Worm (Caenorhabditis elegans) whole organism, early embryonic: ENCODE measurements around the gene D1046.18.

Experiments used
- B0310.2 ChIP-seq: sonication (generic microtip); optimal IDR thresholded peaks from 2 replicates; lab custom pipeline; 2016; ENCODE audit warnings: mild to moderate bottlenecking, missing genetic modification characterization, missing compliant biosample characterization
- F13C5.2 ChIP-seq: sonication (generic microtip); optimal IDR thresholded peaks from 2 replicates; lab custom pipeline; 2017; ENCODE audit warnings: mild to moderate bottlenecking, missing genetic modification characterization, inconsistent platforms, missing compliant biosample characterization
- aly-1 ChIP-seq: sonication (generic microtip); optimal IDR thresholded peaks from 2 replicates; lab custom pipeline; 2016; ENCODE audit warnings: missing genetic modification characterization, missing compliant biosample characterization
- ama-1 ChIP-seq: fragments of 150-350 bp; optimal IDR thresholded peaks from 2 replicates; lab custom pipeline; 2014
- ceh-13 ChIP-seq: fragments of 200-800 bp; sonication (Bioruptor generic); optimal IDR thresholded peaks from 2 replicates; lab custom pipeline; 2018; ENCODE audit warnings: mild to moderate bottlenecking, missing genetic modification characterization, missing compliant biosample characterization
- ceh-36 ChIP-seq: sonication (generic microtip); optimal IDR thresholded peaks from 2 replicates; lab custom pipeline; 2016; ENCODE audit warnings: missing genetic modification characterization, inconsistent platforms, missing compliant biosample characterization
- ets-7 ChIP-seq: sonication (generic microtip); optimal IDR thresholded peaks from 2 replicates; lab custom pipeline; 2016; ENCODE audit warnings: missing genotype, missing genetic modification characterization, missing compliant biosample characterization
- flt-1 ChIP-seq: fragments of 200-800 bp; sonication (Bioruptor generic); IDR thresholded peaks from 2 replicates; pipeline ENCODE4 v1.3.6; 2022; ENCODE audit warnings: missing genetic modification characterization, missing compliant biosample characterization
- hmbx-1 ChIP-seq: sonication (generic microtip); optimal IDR thresholded peaks from 2 replicates; lab custom pipeline; 2016; ENCODE audit warnings: mild to moderate bottlenecking, missing genetic modification characterization, missing compliant biosample characterization
- hmg-4 ChIP-seq: fragments of 200-800 bp; sonication (Bioruptor generic); optimal IDR thresholded peaks from 2 replicates; lab custom pipeline; 2018; ENCODE audit warnings: mild to moderate bottlenecking, missing genetic modification characterization, missing compliant biosample characterization
- hnd-1 ChIP-seq: sonication (generic microtip); optimal IDR thresholded peaks from 2 replicates; lab custom pipeline; 2016; ENCODE audit warnings: missing genetic modification characterization, missing compliant biosample characterization
- pes-1 ChIP-seq: fragments of 200-800 bp; sonication (Bioruptor generic); IDR thresholded peaks from 2 replicates; pipeline ENCODE4 v1.3.6; 2022; ENCODE audit warnings: missing genetic modification reagents, missing genetic modification characterization, missing compliant biosample characterization
- scrt-1 ChIP-seq: fragments of 200-800 bp; sonication (Bioruptor generic); IDR thresholded peaks from 2 replicates; pipeline ENCODE4 v1.3.6; 2022; ENCODE audit warnings: missing genetic modification characterization, missing compliant biosample characterization
- sea-1 ChIP-seq: fragments of 200-800 bp; sonication (Bioruptor generic); conservative IDR thresholded peaks from 2 replicates; pipeline ENCODE4 v1.3.6; 2022; ENCODE audit warnings: missing genetic modification characterization, missing compliant biosample characterization
- tbx-11 ChIP-seq: fragments of 200-800 bp; sonication (Bioruptor generic); IDR thresholded peaks from 2 replicates; pipeline ENCODE4 v1.3.6; 2022; ENCODE audit warnings: missing genetic modification characterization, missing compliant biosample characterization
- tbx-37 ChIP-seq: fragments of 200-800 bp; sonication (Bioruptor generic); conservative IDR thresholded peaks from 2 replicates; pipeline ENCODE4 v1.3.6; 2022; ENCODE audit warnings: missing genetic modification reagents, missing genetic modification characterization, missing compliant biosample characterization
- tra-4 ChIP-seq: sonication (generic microtip); optimal IDR thresholded peaks from 2 replicates; lab custom pipeline; 2017; ENCODE audit warnings: missing genetic modification characterization, missing compliant biosample characterization

The D1046.18 gene

DNA sequence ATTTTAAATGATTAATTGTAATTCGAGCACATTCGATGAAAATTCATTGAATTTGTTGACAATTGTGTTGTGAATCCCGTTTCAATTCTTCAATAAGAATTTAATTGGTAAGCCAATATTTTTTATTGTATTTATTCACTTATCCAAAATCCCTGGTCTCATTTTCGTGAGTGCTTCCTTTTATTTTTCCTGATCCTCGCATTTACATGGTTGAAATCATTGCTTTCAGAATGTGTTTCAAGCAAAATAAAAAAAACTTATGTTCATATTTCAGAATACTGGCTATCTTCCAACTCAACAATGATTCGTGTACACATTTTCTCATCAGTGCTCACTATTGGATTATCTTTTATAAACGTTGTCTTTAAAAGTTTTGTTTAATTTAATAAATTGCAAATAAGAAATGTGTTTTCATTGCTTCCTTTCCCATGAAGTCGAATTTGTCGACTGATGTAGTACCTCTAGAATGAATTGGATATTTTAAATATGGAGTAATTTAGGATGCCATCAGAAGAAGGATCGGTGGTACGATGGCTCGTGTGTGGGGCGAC, at the start of gene D1046.18, which contains the start of gene slc-25A26:
TSS of gene D1046.18 (plus strand) at position 301 of the 551 bp plus-strand sequence.
TSS of gene slc-25A26 (plus strand) at position 501 of the 551 bp plus-strand sequence.
- TF ChIP-seq hmbx-1: no peak
- TF ChIP-seq flt-1 (GFP tag; lab: Robert Waterston, UW): no peak
- no peak for TF ChIP-seq ceh-36
- TF ChIP-seq ama-1 (lab: Kevin White, UChicago): no peak
- no peak for TF ChIP-seq B0310.2 (tag; lab: Kevin White, UChicago)
- no peak for TF ChIP-seq aly-1
- TF ChIP-seq F13C5.2: no peak
- no peak for TF ChIP-seq ets-7 (tag; lab: Kevin White, UChicago)
- no peak for TF ChIP-seq hnd-1 (tag; lab: Kevin White, UChicago)
- no peak for TF ChIP-seq hmg-4
- no peak for TF ChIP-seq tbx-11
- TF ChIP-seq scrt-1 (GFP tag; lab: Robert Waterston, UW): no peak
- no peak for TF ChIP-seq pes-1
- TF ChIP-seq sea-1 (GFP tag; lab: Robert Waterston, UW): no peak
- no peak for TF ChIP-seq ceh-13
- TF ChIP-seq tbx-37: no peak
- TF ChIP-seq tra-4: no peak

DNA sequence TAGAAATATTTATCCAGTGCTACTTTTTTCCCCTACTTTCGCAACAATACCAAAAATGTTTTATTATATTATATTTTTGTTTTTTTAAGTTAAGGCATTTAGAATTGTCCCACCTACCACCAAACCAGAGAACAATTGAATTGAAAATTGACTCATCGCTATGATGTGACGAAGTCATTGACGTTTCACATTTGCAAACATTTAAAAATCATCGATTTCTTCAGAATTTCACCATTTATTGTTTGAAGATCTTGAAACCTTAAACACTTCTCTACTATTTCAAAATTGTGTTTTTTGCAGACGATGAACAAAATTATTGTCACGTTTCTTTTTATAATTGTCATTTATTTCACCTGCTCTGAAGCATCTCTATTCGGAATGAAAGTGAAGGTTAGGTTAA, 48.9 kb upstream of the D1046.18 start, which contains the start of gene C09G9.8:
TSS of gene C09G9.8 (plus strand) at position 301 of the 400 bp plus-strand sequence.
- TF ChIP-seq ceh-36: no peak
- TF ChIP-seq hmg-4: no peak
- TF ChIP-seq ceh-13: no peak
- no peak for TF ChIP-seq flt-1 (GFP tag; lab: Robert Waterston, UW)
- no peak for TF ChIP-seq aly-1
- TF ChIP-seq F13C5.2: no peak
- TF ChIP-seq hmbx-1: no peak
- no peak for TF ChIP-seq hnd-1 (tag; lab: Kevin White, UChicago)
- TF ChIP-seq tbx-37: no peak
- no peak for TF ChIP-seq tbx-11
- no peak for TF ChIP-seq sea-1 (GFP tag; lab: Robert Waterston, UW)
- TF ChIP-seq ama-1 (lab: Kevin White, UChicago): no peak
- TF ChIP-seq tra-4: no peak

DNA sequence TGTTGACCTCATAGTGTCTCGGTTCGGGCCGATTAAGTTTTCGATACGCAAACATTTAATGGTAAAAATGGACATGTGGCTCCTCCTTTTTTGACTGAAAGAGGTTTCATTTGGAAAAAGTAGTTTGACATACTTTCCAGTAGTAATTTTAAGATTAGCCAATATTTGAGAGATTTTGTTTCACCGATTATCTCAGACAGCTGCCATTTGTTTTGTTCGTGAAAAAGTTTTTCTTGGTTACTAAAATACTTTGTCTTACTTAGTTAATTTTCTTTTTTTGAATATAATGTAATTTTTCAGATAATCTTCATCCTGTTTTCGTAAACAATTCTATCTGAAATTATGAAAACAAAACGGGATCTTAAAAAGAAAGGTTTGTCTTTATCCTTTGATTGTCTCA, 43.8 kb upstream of the D1046.18 start, which contains the start of gene C09G9.5:
TSS of gene C09G9.5 (plus strand) at position 301 of the 400 bp plus-strand sequence.
- no peak for TF ChIP-seq B0310.2 (tag; lab: Kevin White, UChicago)
- TF ChIP-seq ceh-36: no peak
- TF ChIP-seq hmg-4: no peak
- TF ChIP-seq ama-1 (lab: Kevin White, UChicago): no peak
- TF ChIP-seq hnd-1 (tag; lab: Kevin White, UChicago): no peak
- no peak for TF ChIP-seq tra-4

DNA sequence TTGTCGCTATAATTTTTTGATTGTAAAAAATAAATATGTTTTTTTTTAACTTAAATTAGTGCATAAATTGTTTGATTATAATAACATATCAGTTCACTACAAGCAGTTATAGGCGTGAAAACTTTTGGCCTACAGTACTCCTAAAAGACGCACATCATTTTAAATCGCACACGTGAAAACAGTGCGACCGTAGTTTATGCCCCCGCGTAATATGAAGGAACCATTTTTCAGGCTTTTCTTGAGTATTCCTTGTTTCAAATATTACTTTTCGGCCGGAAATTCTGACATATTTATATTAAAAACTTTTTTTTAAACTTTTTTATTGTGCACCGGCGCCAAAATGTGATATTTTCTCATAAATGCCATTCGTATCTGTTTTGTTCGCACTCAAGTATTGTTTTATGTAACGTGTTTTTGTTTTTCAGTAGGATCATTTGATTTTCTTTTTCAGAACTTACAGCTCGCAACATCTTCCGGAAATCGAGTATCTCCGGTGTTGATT, 41.5 kb upstream of the D1046.18 start, which contains the start of gene oma-1:
TSS of gene oma-1 (plus strand) at position 452 of the 502 bp plus-strand sequence.
- TF ChIP-seq tbx-37 (no peak), flt-1 (GFP tag; lab: Robert Waterston, UW) (no peak), ceh-36 (no peak), tra-4 (no peak), aly-1 (no peak), tbx-11 (no peak)

DNA sequence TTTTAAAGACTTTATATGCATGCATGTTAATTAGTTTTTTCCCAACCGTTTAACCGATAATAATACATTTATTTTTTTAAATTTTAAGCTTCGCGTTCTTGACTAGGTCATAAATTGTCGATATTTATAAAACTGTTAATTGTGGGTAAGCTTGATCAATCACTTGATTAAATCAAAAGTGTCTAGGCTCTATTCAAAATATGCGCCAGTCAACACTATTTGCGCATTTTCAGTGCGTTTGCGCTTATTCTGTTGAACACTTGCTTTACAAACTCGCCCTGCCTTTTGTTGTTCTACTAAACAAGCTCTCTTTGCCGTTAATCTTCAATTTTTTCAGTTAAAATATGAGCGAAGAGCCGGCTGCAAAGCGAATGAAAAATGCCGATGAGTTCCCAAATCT, 38.9 kb upstream of the D1046.18 start, which contains the start of gene spr-2:
TSS of gene spr-2 (plus strand) at position 332 of the 400 bp plus-strand sequence.
- TF ChIP-seq flt-1 (GFP tag; lab: Robert Waterston, UW): no peak
- TF ChIP-seq sea-1 (GFP tag; lab: Robert Waterston, UW): no peak
- no peak for TF ChIP-seq tra-4
- TF ChIP-seq aly-1: no peak
- no peak for TF ChIP-seq hnd-1 (tag; lab: Kevin White, UChicago)
- TF ChIP-seq ama-1 (lab: Kevin White, UChicago): no peak

DNA sequence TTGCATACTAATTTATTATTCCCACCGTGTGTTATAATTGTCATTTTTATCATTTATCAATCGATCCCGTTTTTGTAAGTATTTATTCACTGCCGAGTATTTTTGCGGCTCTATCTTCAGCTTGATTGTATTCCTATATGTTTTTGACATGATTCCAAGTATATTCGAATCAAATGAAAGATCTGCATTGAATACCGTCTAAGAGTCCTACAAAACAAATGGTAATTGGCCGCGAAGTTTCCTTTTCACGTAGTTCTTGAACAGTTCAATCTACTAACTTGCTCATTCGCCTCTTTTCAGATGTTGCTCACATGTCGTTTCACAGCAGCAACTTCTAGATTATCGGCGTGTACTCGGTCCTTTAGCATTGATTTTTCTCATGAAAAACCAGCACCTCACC, 37.5 kb upstream of the D1046.18 start, which contains the start of gene C27B7.2:
TSS of gene C27B7.2 (plus strand) at position 301 of the 400 bp plus-strand sequence.
- TF ChIP-seq tbx-37 (no peak), ets-7 (tag; lab: Kevin White, UChicago) (no peak), tra-4 (no peak), hmg-4 (no peak), flt-1 (GFP tag; lab: Robert Waterston, UW) (no peak), ceh-13 (no peak), B0310.2 (tag; lab: Kevin White, UChicago) (no peak), aly-1 (no peak), ama-1 (lab: Kevin White, UChicago) (no peak), sea-1 (GFP tag; lab: Robert Waterston, UW) (no peak), hnd-1 (tag; lab: Kevin White, UChicago) (no peak), F13C5.2 (no peak), ceh-36 (no peak), hmbx-1 (no peak), tbx-11 (no peak), scrt-1 (GFP tag; lab: Robert Waterston, UW) (no peak), pes-1 (no peak)

DNA sequence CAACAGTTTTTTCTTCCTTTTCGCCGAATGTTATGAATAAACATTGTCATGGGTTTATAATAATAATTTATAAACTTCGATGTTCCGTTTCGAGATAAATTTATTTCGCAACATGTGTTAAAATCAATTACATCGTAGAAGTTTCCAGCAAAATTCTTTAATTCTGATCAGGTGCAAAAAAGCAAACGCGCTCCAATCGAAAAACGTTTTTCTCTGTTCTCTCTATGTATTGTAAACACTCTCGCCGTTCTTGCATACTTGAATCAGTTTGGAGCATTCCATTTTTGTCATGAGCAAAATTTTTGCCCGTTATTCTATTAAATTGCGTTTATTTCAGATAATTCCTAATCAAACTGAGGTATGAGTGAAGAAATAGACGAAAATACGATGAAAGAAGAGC, 36.3 kb upstream of the D1046.18 start, which contains the start of gene rad-54.L2:
TSS of gene rad-54.L2 (plus strand) at position 332 of the 400 bp plus-strand sequence.
- TF ChIP-seq F13C5.2 (peak; percentile 7), scrt-1 (GFP tag; lab: Robert Waterston, UW) (no peak)

DNA sequence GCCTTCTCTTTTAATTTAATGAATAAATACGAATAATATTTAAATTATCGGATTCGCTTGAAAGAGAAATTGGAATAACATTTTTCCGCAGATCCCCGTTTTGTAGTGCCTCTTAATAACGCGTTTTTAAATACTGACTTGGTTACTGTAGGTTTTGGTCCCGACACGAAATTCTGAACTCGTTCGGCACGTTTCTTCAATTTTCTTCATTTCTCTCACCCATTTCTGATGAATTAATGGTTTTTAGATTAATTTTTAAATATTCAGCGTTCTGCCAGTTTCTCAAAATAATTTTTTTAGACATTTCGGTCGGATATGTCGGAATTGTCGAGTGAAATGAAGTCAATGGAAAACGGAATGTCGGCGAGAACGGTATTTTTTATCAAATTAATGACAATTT, 28.7 kb upstream of the D1046.18 start, which contains the start of gene C27B7.5:
TSS of gene C27B7.5 (plus strand) at position 301 of the 400 bp plus-strand sequence.
- TF ChIP-seq tbx-11 (no peak), scrt-1 (GFP tag; lab: Robert Waterston, UW) (no peak), flt-1 (GFP tag; lab: Robert Waterston, UW) (no peak), B0310.2 (tag; lab: Kevin White, UChicago) (no peak), ets-7 (tag; lab: Kevin White, UChicago) (no peak), hnd-1 (tag; lab: Kevin White, UChicago) (no peak), sea-1 (GFP tag; lab: Robert Waterston, UW) (no peak), F13C5.2 (no peak), hmbx-1 (no peak), tra-4 (no peak), aly-1 (no peak), ama-1 (lab: Kevin White, UChicago) (no peak), pes-1 (no peak), hmg-4 (no peak), ceh-13 (no peak)
